Worm (Caenorhabditis elegans) whole organism, L4 larva: ENCODE measurements around the gene srx-98.

Experiments
- F26F4.8 ChIP-seq: fragments of 200-800 bp; sonication (Bioruptor generic); conservative IDR thresholded peaks from 2 replicates; pipeline ENCODE4 v1.3.6; 2022; ENCODE audit warnings: missing genetic modification characterization, missing compliant biosample characterization
- F37D6.2 ChIP-seq: sonication (generic microtip); optimal IDR thresholded peaks from 2 replicates; lab custom pipeline; 2016; ENCODE audit warnings: mild to moderate bottlenecking, missing genetic modification characterization, missing compliant biosample characterization
- F49E8.2 ChIP-seq: sonication (generic microtip); optimal IDR thresholded peaks from 2 replicates; lab custom pipeline; 2016; ENCODE audit warnings: missing compliant biosample characterization, mild to moderate bottlenecking, missing genetic modification characterization, borderline replicate concordance
- T26A8.4 ChIP-seq: fragments of 200-800 bp; sonication (Bioruptor generic); IDR thresholded peaks from 2 replicates; pipeline ENCODE4 v1.3.6; 2022; ENCODE audit warnings: missing genetic modification characterization, missing compliant biosample characterization
- Y105C5A.15 ChIP-seq: fragments of 200-800 bp; sonication (Bioruptor generic); IDR thresholded peaks from 2 replicates; pipeline ENCODE4 v1.3.6; 2022; ENCODE audit warnings: missing genetic modification characterization, missing compliant biosample characterization
- ZK546.5 ChIP-seq, 2 experiments: sonication (generic microtip); optimal IDR thresholded peaks; 2 replicates each; lab custom pipeline; 2017; ENCODE audit warnings: missing biosample characterization in 2 of 2, missing genetic modification characterization in 2 of 2
- aha-1 ChIP-seq: fragments of 150-350 bp; peaks from one replicate; lab custom pipeline; 2014; ENCODE audit warnings: missing biosample characterization, missing genetic modification characterization
- ceh-28 ChIP-seq: fragments of 150-350 bp; optimal IDR thresholded peaks from 2 replicates; lab custom pipeline; 2014; ENCODE audit warnings: missing biosample characterization, missing genetic modification reagents, missing genetic modification characterization
- cey-2 ChIP-seq: sonication (generic microtip); optimal IDR thresholded peaks from 3 replicates; lab custom pipeline; 2017; ENCODE audit warnings: missing genetic modification characterization, mild to moderate bottlenecking, missing compliant biosample characterization, antibody characterized with exemption, borderline replicate concordance; ENCODE audit not compliant: insufficient read depth
- daf-12 ChIP-seq: fragments of 150-350 bp; optimal IDR thresholded peaks from 2 replicates; lab custom pipeline; 2014; ENCODE audit warnings: missing biosample characterization, missing genetic modification reagents, missing genetic modification characterization
- dmd-6 ChIP-seq: fragments of 200-800 bp; sonication (Bioruptor generic); IDR thresholded peaks from 2 replicates; pipeline ENCODE4 v1.3.6; 2022; ENCODE audit warnings: missing genetic modification reagents, missing genetic modification characterization, missing compliant biosample characterization
- dmd-8 ChIP-seq: fragments of 200-800 bp; sonication (Bioruptor generic); IDR thresholded peaks from 2 replicates; pipeline ENCODE4 v1.3.6; 2022; ENCODE audit warnings: missing genetic modification characterization, missing compliant biosample characterization
- fkh-10 ChIP-seq: fragments of 150-350 bp; optimal IDR thresholded peaks from 2 replicates; lab custom pipeline; 2014; ENCODE audit warnings: missing biosample characterization, missing genetic modification reagents, missing genetic modification characterization
- fos-1 ChIP-seq: fragments of 150-350 bp; optimal IDR thresholded peaks from 2 replicates; lab custom pipeline; 2014; ENCODE audit warnings: missing biosample characterization, missing genetic modification characterization
- lin-38 ChIP-seq: fragments of 200-800 bp; sonication (Bioruptor generic); IDR thresholded peaks from 2 replicates; pipeline ENCODE4 v1.3.6; 2022; ENCODE audit warnings: missing genetic modification reagents, missing genetic modification characterization, missing compliant biosample characterization
- lin-39 ChIP-seq: fragments of 150-350 bp; optimal IDR thresholded peaks from 2 replicates; lab custom pipeline; 2014; ENCODE audit warnings: missing biosample characterization, missing genetic modification reagents, missing genetic modification characterization
- lir-3 ChIP-seq: sonication (generic microtip); optimal IDR thresholded peaks from 2 replicates; lab custom pipeline; 2016; ENCODE audit warnings: mild to moderate bottlenecking, missing genetic modification characterization, missing compliant biosample characterization
- lsy-2 ChIP-seq, 2 experiments: fragments of 150-350 bp in 1 of 2; sonication (generic microtip) in 1 of 2; optimal IDR thresholded peaks; 2 replicates each; lab custom pipeline; 2014 to 2017; ENCODE audit warnings: missing biosample characterization in 2 of 2, missing genetic modification characterization in 2 of 2
- madf-5 ChIP-seq, 2 experiments: fragments of 200-800 bp; sonication (Bioruptor generic); IDR thresholded peaks; 2 replicates each; pipeline ENCODE4 v1.3.6; 2022; ENCODE audit warnings: missing compliant biosample characterization in 2 of 2, missing genetic modification characterization in 2 of 2
- mdt-29 ChIP-seq: fragments of 200-800 bp; sonication (Bioruptor generic); IDR thresholded peaks from 2 replicates; pipeline ENCODE4 v1.3.6; 2022; ENCODE audit warnings: missing genetic modification reagents, missing genetic modification characterization, missing compliant biosample characterization
- mep-1 ChIP-seq: fragments of 150-350 bp; sonication (generic microtip); optimal IDR thresholded peaks from 3 replicates; lab custom pipeline; 2014; ENCODE audit warnings: missing biosample characterization, missing genetic modification characterization
- nhr-25 ChIP-seq: sonication (generic microtip); optimal IDR thresholded peaks from 2 replicates; lab custom pipeline; 2017; ENCODE audit warnings: missing genetic modification characterization, mild to moderate bottlenecking, missing compliant biosample characterization, antibody characterized with exemption, moderate library complexity, borderline replicate concordance; ENCODE audit not compliant: insufficient read depth
- nhr-28 ChIP-seq: fragments of 150-350 bp; optimal IDR thresholded peaks from 2 replicates; lab custom pipeline; 2014; ENCODE audit warnings: missing biosample characterization, missing genetic modification characterization
- nhr-42 ChIP-seq: fragments of 200-800 bp; sonication (Bioruptor generic); IDR thresholded peaks from 2 replicates; pipeline ENCODE4 v1.3.6; 2022; ENCODE audit warnings: missing genetic modification characterization, missing compliant biosample characterization
- nhr-48 ChIP-seq: sonication (generic microtip); optimal IDR thresholded peaks from 2 replicates; lab custom pipeline; 2016; ENCODE audit warnings: mild to moderate bottlenecking, missing genetic modification characterization, missing compliant biosample characterization
- nhr-76 ChIP-seq: fragments of 150-350 bp; optimal IDR thresholded peaks from 2 replicates; lab custom pipeline; 2014; ENCODE audit warnings: missing biosample characterization, missing genetic modification characterization
- php-3 ChIP-seq: fragments of 200-800 bp; sonication (Bioruptor generic); IDR thresholded peaks from 2 replicates; pipeline ENCODE4 v1.3.6; 2022; ENCODE audit warnings: missing genetic modification reagents, missing genetic modification characterization, missing compliant biosample characterization
- saeg-2 ChIP-seq: fragments of 200-800 bp; sonication (Bioruptor generic); IDR thresholded peaks from 2 replicates; pipeline ENCODE4 v1.3.6; 2022; ENCODE audit warnings: missing genetic modification reagents, missing genetic modification characterization, missing compliant biosample characterization
- sdz-12 ChIP-seq: fragments of 200-800 bp; sonication (Bioruptor generic); optimal IDR thresholded peaks from 2 replicates; lab custom pipeline; 2018; ENCODE audit warnings: mild to moderate bottlenecking, missing genetic modification characterization, missing compliant biosample characterization
- snpc-1.2 ChIP-seq: fragments of 200-800 bp; sonication (Bioruptor generic); IDR thresholded peaks from 2 replicates; pipeline ENCODE4 v1.3.6; 2022; ENCODE audit warnings: missing genetic modification reagents, missing genetic modification characterization, missing compliant biosample characterization
- spr-1 ChIP-seq: sonication (generic microtip); optimal IDR thresholded peaks from 2 replicates; lab custom pipeline; 2016; ENCODE audit warnings: mild to moderate bottlenecking, missing genetic modification characterization, missing compliant biosample characterization
- tra-1 ChIP-seq: fragments of 200-800 bp; sonication (Bioruptor generic); IDR thresholded peaks from 2 replicates; pipeline ENCODE4 v1.3.6; 2022; ENCODE audit warnings: missing genetic modification reagents, missing genetic modification characterization, missing compliant biosample characterization
- vab-7 ChIP-seq: fragments of 200-800 bp; sonication (Bioruptor generic); IDR thresholded peaks from 2 replicates; pipeline ENCODE4 v1.3.6; 2022; ENCODE audit warnings: missing genetic modification reagents, missing genetic modification characterization, missing compliant biosample characterization
- zfp-2 ChIP-seq: sonication (generic microtip); optimal IDR thresholded peaks from 2 replicates; lab custom pipeline; 2016; ENCODE audit warnings: mild to moderate bottlenecking, missing genetic modification characterization, missing compliant biosample characterization
- ztf-7 ChIP-seq: fragments of 150-350 bp; optimal IDR thresholded peaks from 2 replicates; lab custom pipeline; 2014; ENCODE audit warnings: missing biosample characterization, missing genetic modification characterization

Gene srx-98

ce11 chrII:3673493-3673892 is 2.6 kb upstream of the srx-98 start, which contains the start of gene sea-1:
Gene sea-1 (minus strand): TSS chrII:3673593.
- no peak for TF ChIP-seq spr-1
- no peak for TF ChIP-seq lsy-2 (tag; optimal IDR thresholded peaks at IDR 0.05; lab: Kevin White, UChicago)
- TF ChIP-seq F49E8.2, result no peak
- TF ChIP-seq nhr-42 (GFP tag; lab: Robert Waterston, UW), result no peak
- no peak for TF ChIP-seq vab-7 (GFP tag; lab: Robert Waterston, UW)
- TF ChIP-seq sdz-12 (GFP tag; lab: Kevin White, UChicago), result no peak
- no peak for TF ChIP-seq daf-12 (tag; lab: Kevin White, UChicago)
- no peak for TF ChIP-seq mdt-29 (GFP tag; lab: Robert Waterston, UW)
- TF ChIP-seq lin-39, result no peak
- TF ChIP-seq ZK546.5 (tag; optimal IDR thresholded peaks at IDR 0.05; lab: Kevin White, UChicago), result no peak
- no peak for TF ChIP-seq cey-2 (tag; lab: Kevin White, UChicago)
- no peak for TF ChIP-seq nhr-48 (tag; lab: Kevin White, UChicago)
- no peak for TF ChIP-seq dmd-6
- no peak for TF ChIP-seq dmd-8 (GFP tag; lab: Robert Waterston, UW)

- TF ChIP-seq T26A8.4, result no peak
- no peak for TF ChIP-seq php-3 (GFP tag; lab: Robert Waterston, UW)
- 0 out of 4 replicates have a peak, but pooled peaks of 1 of the 2 experiments have one; percentile 7 for TF ChIP-seq madf-5 (GFP tag; IDR thresholded peaks at IDR 0.05; lab: Robert Waterston, UW)
- TF ChIP-seq fos-1 (tag; lab: Kevin White, UChicago), result no peak
- no peak for TF ChIP-seq snpc-1.2 (GFP tag; lab: Robert Waterston, UW)
- no peak for TF ChIP-seq Y105C5A.15 (GFP tag; lab: Robert Waterston, UW)
- no peak for TF ChIP-seq ceh-28 (tag; lab: Kevin White, UChicago)
These were observed 1.5 kb downstream of the srx-98 start, which contains the start of gene srx-97 for ce11 chrII:3669315-3669714. Gene srx-97 (minus strand): TSS chrII:3669415.

- TF ChIP-seq lin-38 (no peak), sdz-12 (GFP tag; lab: Kevin White, UChicago) (no peak), nhr-76 (tag; lab: Kevin White, UChicago) (no peak), cey-2 (tag; lab: Kevin White, UChicago) (no peak), aha-1 (no peak), mep-1 (tag; lab: Kevin White, UChicago) (no peak), saeg-2 (GFP tag; lab: Robert Waterston, UW) (no peak)
- TF ChIP-seq, all 104 proteins: peak for 0
These were observed 5.7 kb downstream of the srx-98 start for ce11 chrII:3665181-3665580.

- TF ChIP-seq F37D6.2 (tag; lab: Kevin White, UChicago), result no peak
- no peak for TF ChIP-seq ZK546.5 (tag; optimal IDR thresholded peaks at IDR 0.05; lab: Kevin White, UChicago)
- TF ChIP-seq ztf-7 (tag; lab: Kevin White, UChicago), result no peak
- no peak for TF ChIP-seq fos-1 (tag; lab: Kevin White, UChicago)
- no peak for TF ChIP-seq Y105C5A.15 (GFP tag; lab: Robert Waterston, UW)
- no peak for TF ChIP-seq F26F4.8 (GFP tag; lab: Robert Waterston, UW)
- TF ChIP-seq lir-3 (tag; lab: Kevin White, UChicago), result no peak
- no peak for TF ChIP-seq tra-1
- no peak for TF ChIP-seq sdz-12 (GFP tag; lab: Kevin White, UChicago)
- TF ChIP-seq nhr-25, result no peak
- TF ChIP-seq zfp-2, result no peak
- TF ChIP-seq nhr-28, result no peak
- no peak for TF ChIP-seq fkh-10 (GFP tag; lab: Kevin White, UChicago)
- TF ChIP-seq, all 104 proteins: peak for 0
These were observed 6.4 kb downstream of the srx-98 start, which contains the start of gene F19B10.3 for ce11 chrII:3664470-3664869. Gene F19B10.3 (plus strand): TSS chrII:3664770.
